Fruit fly (Drosophila melanogaster) whole organism, embryonic: ENCODE results near the gene Cpr67Fa1.

Experiments
- Abd-B ChIP-seq: fragments of 200-800 bp; sonication (Bioruptor generic); optimal IDR thresholded peaks from 2 replicates; lab custom pipeline; 2018; ENCODE audit warnings: missing biosample characterization, mild to moderate bottlenecking, missing genetic modification characterization, moderate library complexity
- CG10274 ChIP-seq: fragments of 200-800 bp; sonication (Bioruptor generic); optimal IDR thresholded peaks from 3 replicates; lab custom pipeline; 2017; ENCODE audit warnings: missing biosample characterization, mild to moderate bottlenecking, missing genetic modification characterization
- CG10979 ChIP-seq: fragments of 200-800 bp; sonication (Bioruptor generic); optimal IDR thresholded peaks from 2 replicates; lab custom pipeline; 2018; ENCODE audit warnings: missing biosample characterization, mild to moderate bottlenecking, missing genetic modification characterization, moderate library complexity
- CG11398 ChIP-seq: fragments of 200-800 bp; sonication (Bioruptor generic); optimal IDR thresholded peaks from 2 replicates; lab custom pipeline; 2016; ENCODE audit warnings: missing biosample characterization, missing genetic modification characterization
- CG12155 ChIP-seq: fragments of 200-800 bp; sonication (Bioruptor generic); optimal IDR thresholded peaks from 3 replicates; lab custom pipeline; 2016; ENCODE audit warnings: missing biosample characterization, missing genetic modification characterization
- CG12219 ChIP-seq: fragments of 200-800 bp; sonication (Bioruptor generic); optimal IDR thresholded peaks from 3 replicates; lab custom pipeline; 2018; ENCODE audit warnings: missing biosample characterization, mild to moderate bottlenecking, missing genetic modification characterization
- CG13123 ChIP-seq: fragments of 200-800 bp; sonication (Bioruptor generic); optimal IDR thresholded peaks from 2 replicates; lab custom pipeline; 2016; ENCODE audit warnings: missing biosample characterization, missing genetic modification characterization
- CG13424 ChIP-seq: fragments of 200-800 bp; sonication (Bioruptor generic); optimal IDR thresholded peaks from 2 replicates; lab custom pipeline; 2019; ENCODE audit warnings: missing biosample characterization, mild to moderate bottlenecking, missing genetic modification characterization, moderate library complexity
- CG1603 ChIP-seq: fragments of 200-800 bp; sonication (Bioruptor generic); optimal IDR thresholded peaks from 2 replicates; lab custom pipeline; 2019; ENCODE audit warnings: missing biosample characterization, mild to moderate bottlenecking, missing genetic modification characterization, moderate library complexity
- CG16863 ChIP-seq: fragments of 200-800 bp; sonication (Bioruptor generic); optimal IDR thresholded peaks from 3 replicates; lab custom pipeline; 2016; ENCODE audit warnings: missing biosample characterization, missing genetic modification characterization
- CG17361 ChIP-seq: fragments of 200-800 bp; sonication (Bioruptor generic); IDR thresholded peaks from 3 replicates; pipeline ENCODE4 v1.3.6; 2022; ENCODE audit warnings: missing biosample characterization, missing genetic modification characterization
- CG1832 ChIP-seq: fragments of 200-800 bp; sonication (Bioruptor generic); optimal IDR thresholded peaks from 2 replicates; lab custom pipeline; 2017; ENCODE audit warnings: missing biosample characterization, mild to moderate bottlenecking, missing genetic modification characterization, inconsistent platforms
- CG2116 ChIP-seq: fragments of 200-800 bp; sonication (Bioruptor generic); optimal IDR thresholded peaks from 3 replicates; lab custom pipeline; 2018; ENCODE audit warnings: missing biosample characterization, mild to moderate bottlenecking, missing genetic modification characterization
- CG2875 ChIP-seq: fragments of 200-800 bp; sonication (Bioruptor generic); optimal IDR thresholded peaks from 2 replicates; lab custom pipeline; 2017; ENCODE audit warnings: missing biosample characterization, mild to moderate bottlenecking, missing genetic modification characterization, missing genetic modification reagents
- CG33557 ChIP-seq: fragments of 200-800 bp; sonication (Bioruptor generic); optimal IDR thresholded peaks from 2 replicates; lab custom pipeline; 2019; ENCODE audit warnings: missing biosample characterization, mild to moderate bottlenecking, missing genetic modification characterization, moderate library complexity
- CG3847 ChIP-seq: fragments of 200-800 bp; sonication (Bioruptor generic); IDR thresholded peaks from 2 replicates; pipeline ENCODE4 v1.3.6; 2022; ENCODE audit warnings: missing biosample characterization, missing genetic modification characterization
- CG4360 ChIP-seq: fragments of 200-800 bp; sonication (Bioruptor generic); IDR thresholded peaks from 2 replicates; pipeline ENCODE4 v1.3.6; 2022; ENCODE audit warnings: missing biosample characterization, missing genetic modification characterization
- CG4820 ChIP-seq: fragments of 200-800 bp; sonication (Bioruptor generic); optimal IDR thresholded peaks from 3 replicates; lab custom pipeline; 2016; ENCODE audit warnings: missing biosample characterization, missing genetic modification characterization
- CG6791 ChIP-seq: fragments of 200-800 bp; sonication (Bioruptor generic); IDR thresholded peaks from 3 replicates; pipeline ENCODE4 v1.3.6; 2022; ENCODE audit warnings: missing biosample characterization, missing genetic modification characterization; ENCODE audit not compliant: partially characterized antibody
- Ets65A ChIP-seq: fragments of 200-800 bp; sonication (Bioruptor generic); peaks from one replicate; lab custom pipeline; 2016; ENCODE audit warnings: missing biosample characterization, missing genetic modification characterization
- Hey ChIP-seq: fragments of 200-800 bp; sonication (Bioruptor generic); optimal IDR thresholded peaks from 3 replicates; lab custom pipeline; 2018; ENCODE audit warnings: missing biosample characterization, mild to moderate bottlenecking, missing genetic modification characterization
- Hr3 ChIP-seq: fragments of 200-800 bp; sonication (Bioruptor generic); optimal IDR thresholded peaks from 3 replicates; lab custom pipeline; 2016; ENCODE audit warnings: missing biosample characterization, missing genetic modification characterization
- Hr51 ChIP-seq, 2 experiments: fragments of 200-800 bp; sonication (Bioruptor generic); optimal IDR thresholded peaks; 2 replicates in 1 of 2; 3 replicates in 1 of 2; lab custom pipeline; 2016 to 2018; ENCODE audit warnings: missing biosample characterization in 2 of 2, missing genetic modification characterization in 2 of 2, mild to moderate bottlenecking in 1 of 2, moderate library complexity in 1 of 2
- Hr78 ChIP-seq, 2 experiments: fragments of 200-800 bp in 1 of 2; fragments of >200 bp in 1 of 2; sonication (Bioruptor generic) in 1 of 2; optimal IDR thresholded peaks; 2 replicates each; lab custom pipeline; 2017 to 2019; ENCODE audit warnings: missing biosample characterization in 2 of 2, missing genetic modification characterization in 2 of 2, mild to moderate bottlenecking in 1 of 2, moderate library complexity in 1 of 2
- MESR4 ChIP-seq: fragments of 200-800 bp; sonication (Bioruptor generic); optimal IDR thresholded peaks from 2 replicates; lab custom pipeline; 2018; ENCODE audit warnings: missing biosample characterization, mild to moderate bottlenecking, missing genetic modification characterization, moderate library complexity
- Myb ChIP-seq: fragments of 200-800 bp; sonication (Bioruptor generic); optimal IDR thresholded peaks from 2 replicates; lab custom pipeline; 2016; ENCODE audit warnings: missing biosample characterization, missing genetic modification characterization
- Oli ChIP-seq: fragments of 200-800 bp; sonication (Bioruptor generic); optimal IDR thresholded peaks from 2 replicates; lab custom pipeline; 2018; ENCODE audit warnings: missing biosample characterization, mild to moderate bottlenecking, missing genetic modification characterization, moderate library complexity
- Pdp1 ChIP-seq, 2 experiments: fragments of 200-800 bp; sonication (Bioruptor generic); optimal IDR thresholded peaks; 3 replicates each; lab custom pipeline; 2016; ENCODE audit warnings: missing biosample characterization in 2 of 2, missing genetic modification characterization in 2 of 2, mild to moderate bottlenecking in 1 of 2, moderate library complexity in 1 of 2
- Poxn ChIP-seq: fragments of 200-800 bp; sonication (Bioruptor generic); IDR thresholded peaks from 2 replicates; pipeline ENCODE4 v1.3.6; 2022; ENCODE audit warnings: missing biosample characterization, missing genetic modification characterization
- Ssrp ChIP-seq: fragments of 200-800 bp; sonication (Bioruptor generic); optimal IDR thresholded peaks from 2 replicates; lab custom pipeline; 2018; ENCODE audit warnings: missing biosample characterization, mild to moderate bottlenecking, missing genetic modification characterization, moderate library complexity
- Xrp1 ChIP-seq: fragments of 200-800 bp; sonication (Bioruptor generic); IDR thresholded peaks from 2 replicates; pipeline ENCODE4 v1.3.6; 2022; ENCODE audit warnings: missing biosample characterization, missing genetic modification characterization
- ap ChIP-seq: fragments of 200-800 bp; sonication (Bioruptor generic); IDR thresholded peaks from 2 replicates; pipeline ENCODE4 v1.3.6; 2022; ENCODE audit warnings: missing biosample characterization, missing genetic modification characterization
- btn ChIP-seq: fragments of 200-800 bp; sonication (Bioruptor generic); optimal IDR thresholded peaks from 2 replicates; lab custom pipeline; 2016; ENCODE audit warnings: missing biosample characterization, missing genetic modification characterization
- croc ChIP-seq: fragments of 200-800 bp; sonication (Bioruptor generic); conservative IDR thresholded peaks from 3 replicates; pipeline ENCODE4 v1.3.6; 2022; ENCODE audit warnings: missing biosample characterization, missing genetic modification characterization
- dysf ChIP-seq: fragments of 200-800 bp; sonication (Bioruptor generic); IDR thresholded peaks from 3 replicates; pipeline ENCODE4 v1.3.6; 2022; ENCODE audit warnings: missing biosample characterization, missing genetic modification characterization
- grau ChIP-seq: fragments of 200-800 bp; optimal IDR thresholded peaks from 3 replicates; lab custom pipeline; 2019; ENCODE audit warnings: missing biosample characterization, mild to moderate bottlenecking, missing genetic modification characterization, moderate library complexity
- lbe ChIP-seq: fragments of 200-800 bp; sonication (Bioruptor generic); optimal IDR thresholded peaks from 2 replicates; lab custom pipeline; 2016; ENCODE audit warnings: missing biosample characterization, mild to moderate bottlenecking, missing genetic modification characterization
- nom ChIP-seq: fragments of 200-800 bp; sonication (Bioruptor generic); optimal IDR thresholded peaks from 2 replicates; lab custom pipeline; 2017; ENCODE audit warnings: missing biosample characterization, missing genetic modification characterization, mild to moderate bottlenecking, moderate library complexity, missing genetic modification reagents
- pita ChIP-seq: fragments of 200-800 bp; sonication (Bioruptor generic); optimal IDR thresholded peaks from 2 replicates; lab custom pipeline; 2017; ENCODE audit warnings: missing biosample characterization, mild to moderate bottlenecking, missing genetic modification characterization
- row ChIP-seq: fragments of 200-800 bp; sonication (Bioruptor generic); IDR thresholded peaks from 3 replicates; pipeline ENCODE4 v1.3.6; 2022; ENCODE audit warnings: missing biosample characterization, missing genetic modification characterization
- sc ChIP-seq, 3 experiments: fragments of >200 bp in 2 of 3; fragments of 200-800 bp in 1 of 3; sonication (Bioruptor generic) in 1 of 3; optimal IDR thresholded peaks; 2 replicates in 2 of 3; 3 replicates in 1 of 3; lab custom pipeline; 2017; ENCODE audit warnings: mild to moderate bottlenecking in 1 of 3, missing biosample characterization in 1 of 3, missing genetic modification characterization in 1 of 3, missing genetic modification reagents in 1 of 3
- seq ChIP-seq: fragments of 200-800 bp; sonication (Bioruptor generic); IDR thresholded peaks from 2 replicates; pipeline ENCODE4 v1.3.6; 2022; ENCODE audit warnings: missing biosample characterization, missing genetic modification characterization
- so ChIP-seq: fragments of 200-800 bp; sonication (Bioruptor generic); IDR thresholded peaks from 3 replicates; pipeline ENCODE4 v1.3.6; 2022; ENCODE audit warnings: missing biosample characterization, missing genetic modification characterization
- stwl ChIP-seq: fragments of 200-800 bp; sonication (Bioruptor generic); optimal IDR thresholded peaks from 3 replicates; lab custom pipeline; 2018; ENCODE audit warnings: missing biosample characterization, mild to moderate bottlenecking, missing genetic modification characterization, moderate library complexity
- tin ChIP-seq: fragments of 200-800 bp; sonication (Bioruptor generic); optimal IDR thresholded peaks from 3 replicates; lab custom pipeline; 2016; ENCODE audit warnings: missing biosample characterization, missing genetic modification characterization
- tio ChIP-seq: fragments of 200-800 bp; sonication (Bioruptor generic); optimal IDR thresholded peaks from 2 replicates; lab custom pipeline; 2017; ENCODE audit warnings: missing biosample characterization, missing genetic modification characterization, inconsistent platforms

Cpr67Fa1 gene

DNA sequence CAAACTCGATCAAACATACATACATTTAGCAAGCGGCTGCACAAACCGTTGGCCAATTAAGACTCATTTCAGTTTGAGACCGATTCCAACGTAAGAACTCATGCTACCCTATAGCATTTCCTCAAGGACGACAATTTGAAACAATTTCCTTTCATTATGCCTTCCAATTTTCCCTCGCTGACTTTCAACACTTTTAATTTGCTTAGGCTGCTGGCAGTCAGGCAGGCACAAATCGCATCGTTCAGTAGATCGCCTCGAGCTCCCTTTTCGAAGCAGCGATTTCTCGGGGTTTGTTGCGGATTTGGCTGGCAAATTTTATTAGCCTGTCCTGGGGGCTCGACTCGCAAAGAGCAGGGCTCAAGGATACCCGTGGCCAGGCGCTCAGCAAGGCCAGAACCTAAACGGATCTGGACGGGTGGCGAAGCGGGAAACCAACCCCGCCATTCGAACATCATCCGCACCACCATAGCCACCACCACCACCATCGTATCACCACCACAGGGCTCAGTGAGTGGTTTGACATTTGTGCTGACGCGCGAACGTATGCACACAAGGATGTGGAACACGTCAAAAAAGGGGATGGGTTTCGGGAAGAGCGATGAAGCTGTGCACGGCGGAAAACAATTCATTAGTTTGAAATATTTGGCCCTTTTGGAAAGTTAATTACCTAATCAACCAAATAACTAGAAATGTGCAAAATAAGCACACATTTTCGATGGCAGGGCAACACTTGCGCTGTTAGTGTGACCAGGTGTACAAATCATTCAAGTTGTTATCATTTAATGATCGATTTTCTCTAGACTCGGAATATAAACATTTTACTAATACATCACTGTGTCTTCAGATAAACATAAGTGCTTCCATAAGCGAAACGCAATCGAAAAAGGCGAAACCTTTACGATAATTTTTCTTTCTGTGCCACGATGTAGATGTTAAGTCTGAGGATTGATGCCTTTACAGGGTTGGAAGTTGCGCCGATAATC, 45.0 kb upstream of the Cpr67Fa1 start (continued):
- TF ChIP-seq MESR4 (no peak), lbe (GFP tag; lab: Kevin White, UChicago) (no peak), Xrp1 (GFP tag; lab: Robert Waterston, UW) (peak; percentile 35; the same call in 1 of the 2 replicates), CG4820 (GFP tag; lab: Kevin White, UChicago) (peak; percentile 28), so (GFP tag; lab: Robert Waterston, UW) (no peak; the same call in 2 of the 3 replicates), seq (GFP tag; lab: Robert Waterston, UW) (0 out of 2 replicates have a peak, but pooled peaks have one; percentile 23), btn (peak; percentile 8), CG10274 (GFP tag; lab: Kevin White, UChicago) (no peak), CG4360 (0 out of 2 replicates have a peak, but pooled peaks have one; percentile 21), nom (GFP tag; lab: Kevin White, UChicago) (no peak), CG3847 (GFP tag; lab: Robert Waterston, UW) (no peak), sc (optimal IDR thresholded peaks at IDR 0.05; lab: Kevin White, UChicago) (no peak), sc (GFP tag; optimal IDR thresholded peaks at IDR 0.05; lab: Kevin White, UChicago) (peak; percentile 39), dysf (GFP tag; lab: Robert Waterston, UW) (0 out of 3 replicates have a peak, but pooled peaks have one; percentile 24), tio (GFP tag; lab: Kevin White, UChicago) (peak; percentile 58), Abd-B (peak; percentile 36), CG2875 (GFP tag; lab: Kevin White, UChicago) (peak; percentile 43), tin (GFP tag; lab: Kevin White, UChicago) (peak; percentile 43), CG2116 (GFP tag; lab: Kevin White, UChicago) (peak; percentile 38), Oli (tag; lab: Kevin White, UChicago) (peak; percentile 64), CG17361 (GFP tag; lab: Robert Waterston, UW) (peak; percentile 82), stwl (tag; lab: Kevin White, UChicago) (peak; percentile 99), Hr3 (GFP tag; lab: Kevin White, UChicago) (peak; percentile 37), pita (GFP tag; lab: Kevin White, UChicago) (no peak), Poxn (GFP tag; lab: Robert Waterston, UW) (no peak), CG12155 (GFP tag; lab: Kevin White, UChicago) (peak; percentile 14), Ets65A (GFP tag; lab: Kevin White, UChicago) (peak; percentile 92), CG12219 (GFP tag; lab: Kevin White, UChicago) (peak; percentile 13), CG13123 (GFP tag; lab: Kevin White, UChicago) (peak; percentile 9), CG1603 (tag; lab: Kevin White, UChicago) (peak; percentile 63), CG13424 (peak; percentile 38), croc (GFP tag; lab: Robert Waterston, UW) (peak; percentile 32; the same call in 1 of the 3 replicates), CG1832 (no peak), CG11398 (GFP tag; lab: Kevin White, UChicago) (peak; percentile 22), Hr51 (GFP tag; optimal IDR thresholded peaks at IDR 0.05; lab: Kevin White, UChicago) (peak in 1 of 2 experiments; percentile 34), Hr78 (GFP tag; optimal IDR thresholded peaks at IDR 0.05; lab: Kevin White, UChicago) (no peak), Ssrp (tag; lab: Kevin White, UChicago) (peak; percentile 67), grau (tag; lab: Kevin White, UChicago) (peak; percentile 56), Hey (tag; lab: Kevin White, UChicago) (peak; percentile 74), ap (GFP tag; lab: Robert Waterston, UW) (no peak), CG16863 (GFP tag; lab: Kevin White, UChicago) (peak; percentile 29), Myb (GFP tag; lab: Kevin White, UChicago) (peak; percentile 17), CG6791 (GFP tag; lab: Robert Waterston, UW) (no peak), row (GFP tag; lab: Robert Waterston, UW) (peak; percentile 60), CG33557 (peak; percentile 55), Pdp1 (GFP tag; optimal IDR thresholded peaks at IDR 0.05; lab: Kevin White, UChicago) (peak; percentile 14 to 15), CG10979 (tag; lab: Kevin White, UChicago) (peak; percentile 80)
